Fruit fly (Drosophila melanogaster): Measurements from ENCODE around the gene Rtel1.

Rtel1 gene

dm6 chrX:5724744-5725185 lies 22.8 kb upstream of the Rtel1 start (continued):
- TF ChIP-seq Gug (GFP tag; IDR thresholded peaks at IDR 0.05): peak; percentile 17; the same call in 1 of the 4 replicates
- TF ChIP-seq az2 (GFP tag; optimal IDR thresholded peaks at IDR 0.05): peak; percentile 43
- TF ChIP-seq CG9876 (GFP tag; optimal IDR thresholded peaks at IDR 0.05): peak; percentile 28
- peak; percentile 79 to 81 for TF ChIP-seq bsh (GFP tag; optimal IDR thresholded peaks at IDR 0.05)
- peak; percentile 42 for TF ChIP-seq CG17186 (GFP tag; optimal IDR thresholded peaks at IDR 0.05)
- no peak for TF ChIP-seq oc (tag; optimal IDR thresholded peaks at IDR 0.05)
- peak; percentile 56; the same call in 1 of the 3 replicates for TF ChIP-seq Optix (GFP tag; IDR thresholded peaks at IDR 0.05)
- no peak for TF ChIP-seq kah (GFP tag; optimal IDR thresholded peaks at IDR 0.05)
- no peak for TF ChIP-seq lov (optimal IDR thresholded peaks at IDR 0.05)
- 0 out of 3 replicates have a peak, but pooled peaks have one; percentile 15 for TF ChIP-seq lov (GFP tag; IDR thresholded peaks at IDR 0.05)
- no peak for TF ChIP-seq CG3838 (GFP tag; optimal IDR thresholded peaks at IDR 0.05)
- peak; percentile 31 for TF ChIP-seq CG8359 (GFP tag; optimal IDR thresholded peaks at IDR 0.05; ENCODE audit: borderline replicate concordance)
- TF ChIP-seq gfzf (GFP tag; optimal IDR thresholded peaks at IDR 0.05): no peak
- TF ChIP-seq CG30403 (GFP tag; optimal IDR thresholded peaks at IDR 0.05): peak; percentile 32
- peak; percentile 48 for TF ChIP-seq CG10654 (GFP tag; optimal IDR thresholded peaks at IDR 0.05)
- peak; percentile 44 for TF ChIP-seq tap (tag; optimal IDR thresholded peaks at IDR 0.05)
- TF ChIP-seq CG8089 (GFP tag; optimal IDR thresholded peaks at IDR 0.05): peak; percentile 35
- TF ChIP-seq slp2 (GFP tag; optimal IDR thresholded peaks at IDR 0.05): peak; percentile 8
- TF ChIP-seq Xrp1 (GFP tag; IDR thresholded peaks at IDR 0.05): peak; percentile 58
- no peak for TF ChIP-seq CG13894 (tag; optimal IDR thresholded peaks at IDR 0.05)
- TF ChIP-seq vvl (GFP tag; IDR thresholded peaks at IDR 0.05): peak; percentile 55; the same call in 1 of the 2 replicates
- peak; percentile 71 for TF ChIP-seq Sox102F (GFP tag; optimal IDR thresholded peaks at IDR 0.05)
- TF ChIP-seq nom (GFP tag; optimal IDR thresholded peaks at IDR 0.05): no peak
- TF ChIP-seq CG1603 (tag; optimal IDR thresholded peaks at IDR 0.05): peak; percentile 89
- TF ChIP-seq CG4707 (GFP tag; optimal IDR thresholded peaks at IDR 0.05): peak; percentile 66
- peak; percentile 48 for TF ChIP-seq ind (GFP tag; optimal IDR thresholded peaks at IDR 0.05)
- TF ChIP-seq Nf-YA (GFP tag; IDR thresholded peaks at IDR 0.05): peak; percentile 51; the same call in 1 of the 2 replicates
- peak; percentile 52; the same call in 1 of the 2 replicates for TF ChIP-seq CG6689 (GFP tag; IDR thresholded peaks at IDR 0.05)
- TF ChIP-seq danr (GFP tag; IDR thresholded peaks at IDR 0.05): peak; percentile 11; the same call in 1 of the 2 replicates
- TF ChIP-seq CG10209 (GFP tag; optimal IDR thresholded peaks at IDR 0.05): peak; percentile 43
- peak; percentile 53 for TF ChIP-seq row (GFP tag; IDR thresholded peaks at IDR 0.05)
- no peak for TF ChIP-seq D (optimal IDR thresholded peaks at IDR 0.05)
- TF ChIP-seq D (GFP tag; optimal IDR thresholded peaks at IDR 0.05): peak; percentile 62
- no peak for TF ChIP-seq Fer2 (tag; optimal IDR thresholded peaks at IDR 0.05)
- TF ChIP-seq CG1529 (GFP tag; optimal IDR thresholded peaks at IDR 0.05): peak; percentile 43
- peak; percentile 27 for TF ChIP-seq Spps (tag; optimal IDR thresholded peaks at IDR 0.05)
- TF ChIP-seq Abd-B (GFP tag; optimal IDR thresholded peaks at IDR 0.05): peak; percentile 29
- peak; percentile 45; the same call in 1 of the 3 replicates for TF ChIP-seq CG3726 (GFP tag; IDR thresholded peaks at IDR 0.05)
- TF ChIP-seq so (GFP tag; IDR thresholded peaks at IDR 0.05): peak; percentile 43; the same call in 1 of the 3 replicates
- TF ChIP-seq trh (GFP tag; optimal IDR thresholded peaks at IDR 0.05): no peak
- TF ChIP-seq D19B (GFP tag; optimal IDR thresholded peaks at IDR 0.05): peak; percentile 39
- peak; percentile 35 for TF ChIP-seq pum (GFP tag; optimal IDR thresholded peaks at IDR 0.05)
- TF ChIP-seq ara (GFP tag; IDR thresholded peaks at IDR 0.05): peak; percentile 43; the same call in 1 of the 2 replicates
- TF ChIP-seq CG3407 (GFP tag; optimal IDR thresholded peaks at IDR 0.05): peak; percentile 82
- TF ChIP-seq wek (GFP tag; optimal IDR thresholded peaks at IDR 0.05): peak; percentile 60
- no peak for TF ChIP-seq pan (optimal IDR thresholded peaks at IDR 0.05)
- TF ChIP-seq pan (GFP tag; optimal IDR thresholded peaks at IDR 0.05 in 1 of 2, IDR thresholded peaks at IDR 0.05 in 1 of 2): peak in 1 of 2 experiments; percentile 55
- peak; percentile 15 for TF ChIP-seq CHES-1-like (GFP tag; optimal IDR thresholded peaks at IDR 0.05)
- TF ChIP-seq run (tag; optimal IDR thresholded peaks at IDR 0.05): no peak
- peak; percentile 26; the same call in 1 of the 2 replicates for TF ChIP-seq gt (GFP tag; IDR thresholded peaks at IDR 0.05)
- peak; percentile 49 for TF ChIP-seq mam (GFP tag; optimal IDR thresholded peaks at IDR 0.05)

Data from whole organism, embryonic.